Worm (Caenorhabditis elegans) whole organism, midembryonic: Measurements from ENCODE around the gene F10D2.16.

Experiments used
- T22C8.4 ChIP-seq: fragments of 200-800 bp; sonication (Bioruptor generic); IDR thresholded peaks from 2 replicates; pipeline ENCODE4 v1.3.6; 2022; ENCODE audit warnings: missing genetic modification characterization, missing compliant biosample characterization
- flt-1 ChIP-seq: fragments of 200-800 bp; sonication (Bioruptor generic); IDR thresholded peaks from 2 replicates; pipeline ENCODE4 v1.3.6; 2022; ENCODE audit warnings: missing genetic modification characterization, missing compliant biosample characterization
- med-1 ChIP-seq: sonication (generic microtip); optimal IDR thresholded peaks from 2 replicates; lab custom pipeline; 2017; ENCODE audit warnings: missing genetic modification characterization, mild to moderate bottlenecking, missing compliant biosample characterization, antibody characterized with exemption, missing genetic modification reagents; ENCODE audit not compliant: insufficient read depth
- ref-1 ChIP-seq: fragments of 200-800 bp; sonication (Bioruptor generic); conservative IDR thresholded peaks from 2 replicates; pipeline ENCODE4 v1.3.6; 2022; ENCODE audit warnings: missing genetic modification reagents, missing genetic modification characterization, missing compliant biosample characterization
- tab-1 ChIP-seq: fragments of 200-800 bp; sonication (Bioruptor generic); IDR thresholded peaks from 2 replicates; pipeline ENCODE4 v1.3.6; 2022; ENCODE audit warnings: missing genetic modification characterization, missing compliant biosample characterization
- ztf-23 ChIP-seq: fragments of 200-800 bp; sonication (Bioruptor generic); IDR thresholded peaks from 2 replicates; pipeline ENCODE4 v1.3.6; 2022; ENCODE audit warnings: missing genetic modification reagents, missing genetic modification characterization, missing compliant biosample characterization

ce11 chrV:7140368-7140767 is 6.3 kb downstream of the F10D2.16 start:
- no peak for TF ChIP-seq ref-1 (GFP tag; lab: Robert Waterston, UW)
- TF ChIP-seq med-1 (GFP tag; lab: Kevin White, UChicago): no peak
- no peak for TF ChIP-seq tab-1 (GFP tag; lab: Robert Waterston, UW)
- no peak for TF ChIP-seq T22C8.4
- no peak for TF ChIP-seq flt-1
- no peak for TF ChIP-seq ztf-23 (GFP tag; lab: Robert Waterston, UW)
